Worm (Caenorhabditis elegans) whole organism, midembryonic: ENCODE measurements around the gene clpp-1.

Experiments
- T22C8.4 ChIP-seq: fragments of 200-800 bp; sonication (Bioruptor generic); IDR thresholded peaks from 2 replicates; pipeline ENCODE4 v1.3.6; 2022; ENCODE audit warnings: missing genetic modification characterization, missing compliant biosample characterization
- cog-1 ChIP-seq: sonication (generic microtip); optimal IDR thresholded peaks from 2 replicates; lab custom pipeline; 2016; ENCODE audit warnings: missing genetic modification characterization, missing compliant biosample characterization
- flt-1 ChIP-seq: fragments of 200-800 bp; sonication (Bioruptor generic); IDR thresholded peaks from 2 replicates; pipeline ENCODE4 v1.3.6; 2022; ENCODE audit warnings: missing genetic modification characterization, missing compliant biosample characterization
- klf-2 ChIP-seq: fragments of 200-800 bp; sonication (Bioruptor generic); conservative IDR thresholded peaks from 2 replicates; pipeline ENCODE4 v1.3.6; 2022; ENCODE audit warnings: missing genetic modification reagents, missing genetic modification characterization, missing compliant biosample characterization
- med-1 ChIP-seq: sonication (generic microtip); optimal IDR thresholded peaks from 2 replicates; lab custom pipeline; 2017; ENCODE audit warnings: missing genetic modification characterization, mild to moderate bottlenecking, missing compliant biosample characterization, antibody characterized with exemption, missing genetic modification reagents; ENCODE audit not compliant: insufficient read depth
- ref-1 ChIP-seq: fragments of 200-800 bp; sonication (Bioruptor generic); conservative IDR thresholded peaks from 2 replicates; pipeline ENCODE4 v1.3.6; 2022; ENCODE audit warnings: missing genetic modification reagents, missing genetic modification characterization, missing compliant biosample characterization
- tab-1 ChIP-seq: fragments of 200-800 bp; sonication (Bioruptor generic); IDR thresholded peaks from 2 replicates; pipeline ENCODE4 v1.3.6; 2022; ENCODE audit warnings: missing genetic modification characterization, missing compliant biosample characterization
- ztf-23 ChIP-seq: fragments of 200-800 bp; sonication (Bioruptor generic); IDR thresholded peaks from 2 replicates; pipeline ENCODE4 v1.3.6; 2022; ENCODE audit warnings: missing genetic modification reagents, missing genetic modification characterization, missing compliant biosample characterization
- ztf-29 ChIP-seq: fragments of 200-800 bp; sonication (Bioruptor generic); IDR thresholded peaks from 2 replicates; pipeline ENCODE4 v1.3.6; 2022; ENCODE audit warnings: missing genetic modification reagents, missing genetic modification characterization, missing compliant biosample characterization

clpp-1 gene

DNA sequence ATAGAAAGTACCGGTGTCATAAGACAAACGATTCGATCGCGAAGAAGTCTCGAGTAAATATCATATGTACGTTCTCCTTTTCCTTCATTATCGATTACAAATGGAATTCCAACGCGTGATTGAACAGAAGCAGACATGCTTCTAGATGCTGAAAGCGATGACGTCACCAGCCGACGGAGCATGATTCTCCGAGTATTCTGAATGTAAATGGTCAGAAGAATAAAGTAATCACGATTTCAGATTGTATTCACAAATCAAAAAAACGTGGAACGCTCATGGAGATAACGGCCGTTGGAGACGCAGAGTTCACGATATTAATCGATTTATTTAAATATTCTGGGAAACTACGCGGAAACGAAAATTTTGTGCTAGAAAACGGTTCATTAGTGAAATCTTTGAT lies at the start of gene clpp-1:
Gene clpp-1, minus strand, starts transcription at position 197 of the 400 bp plus-strand sequence.
- TF ChIP-seq ref-1 (GFP tag; lab: Robert Waterston, UW) (no peak), ztf-23 (no peak), ztf-29 (no peak), flt-1 (no peak), T22C8.4 (GFP tag; lab: Robert Waterston, UW) (no peak), tab-1 (no peak), med-1 (GFP tag; lab: Kevin White, UChicago) (no peak), cog-1 (no peak), klf-2 (GFP tag; lab: Robert Waterston, UW) (no peak)

ce11 chrII:10351963-10352362 lies 49.3 kb upstream of the clpp-1 start, which contains the start of gene C07E3.8:
Gene C07E3.8, plus strand, starts transcription at chrII:10352263.
- TF ChIP-seq T22C8.4 (GFP tag; lab: Robert Waterston, UW): no peak
- no peak for TF ChIP-seq med-1 (GFP tag; lab: Kevin White, UChicago)
- no peak for TF ChIP-seq cog-1
- no peak for TF ChIP-seq ztf-23
- no peak for TF ChIP-seq ztf-29
- no peak for TF ChIP-seq tab-1
- TF ChIP-seq flt-1: no peak
- TF ChIP-seq klf-2 (GFP tag; lab: Robert Waterston, UW): no peak
- TF ChIP-seq ref-1 (GFP tag; lab: Robert Waterston, UW): no peak

DNA sequence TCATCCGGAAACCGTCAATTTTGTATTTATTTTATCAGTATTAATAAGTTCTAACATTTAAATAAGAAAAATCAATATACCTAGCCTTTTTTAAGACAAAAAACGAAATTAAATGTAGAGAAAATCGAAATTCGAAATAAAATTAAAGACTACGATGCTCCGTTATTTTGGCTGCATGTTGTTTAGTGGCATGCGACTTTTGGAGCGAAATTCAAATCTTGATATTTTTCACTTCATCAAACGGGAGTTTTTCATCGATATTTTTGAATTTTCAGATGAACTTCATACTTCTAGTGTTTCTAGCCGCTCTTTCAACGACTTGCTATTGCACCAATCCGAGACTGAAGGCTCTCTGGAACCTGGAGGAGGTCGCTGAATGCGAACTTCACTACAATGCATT lies 47.8 kb upstream of the clpp-1 start, which contains the start of gene C07E3.9:
Gene C07E3.9, plus strand, starts transcription at position 270 of the 400 bp plus-strand sequence.
- no peak for TF ChIP-seq flt-1
- no peak for TF ChIP-seq ztf-29
- no peak for TF ChIP-seq med-1 (GFP tag; lab: Kevin White, UChicago)
- TF ChIP-seq T22C8.4 (GFP tag; lab: Robert Waterston, UW): no peak
- no peak for TF ChIP-seq ztf-23
- no peak for TF ChIP-seq ref-1 (GFP tag; lab: Robert Waterston, UW)
- TF ChIP-seq klf-2 (GFP tag; lab: Robert Waterston, UW): no peak
- no peak for TF ChIP-seq cog-1
- no peak for TF ChIP-seq tab-1

DNA sequence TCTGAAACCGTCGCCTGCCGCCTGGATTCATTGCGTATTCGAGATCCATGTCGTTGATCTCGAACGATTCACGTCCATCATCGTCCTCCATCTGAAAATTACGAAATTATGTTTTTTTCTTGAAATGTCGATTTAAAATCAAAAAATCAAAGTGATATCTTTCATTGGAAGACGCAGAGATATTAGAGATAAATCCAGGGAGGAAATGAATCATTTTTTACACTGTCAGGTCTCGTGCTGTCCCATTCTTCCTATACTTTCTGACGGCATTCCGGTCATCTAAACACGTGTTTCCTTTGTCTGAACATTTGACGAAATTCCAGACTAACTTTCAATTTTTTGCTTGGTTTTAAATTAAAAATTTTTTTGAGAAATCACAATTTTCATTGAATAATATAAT lies 47.3 kb upstream of the clpp-1 start, which contains the start of gene stip-1:
Gene stip-1, minus strand, starts transcription at position 98 of the 400 bp plus-strand sequence.
- TF ChIP-seq ztf-23: no peak
- TF ChIP-seq tab-1: no peak
- no peak for TF ChIP-seq ztf-29
- TF ChIP-seq T22C8.4 (GFP tag; lab: Robert Waterston, UW): no peak
- no peak for TF ChIP-seq klf-2 (GFP tag; lab: Robert Waterston, UW)
- TF ChIP-seq flt-1: no peak
- no peak for TF ChIP-seq ref-1 (GFP tag; lab: Robert Waterston, UW)
- TF ChIP-seq cog-1: no peak
- no peak for TF ChIP-seq med-1 (GFP tag; lab: Kevin White, UChicago)

DNA sequence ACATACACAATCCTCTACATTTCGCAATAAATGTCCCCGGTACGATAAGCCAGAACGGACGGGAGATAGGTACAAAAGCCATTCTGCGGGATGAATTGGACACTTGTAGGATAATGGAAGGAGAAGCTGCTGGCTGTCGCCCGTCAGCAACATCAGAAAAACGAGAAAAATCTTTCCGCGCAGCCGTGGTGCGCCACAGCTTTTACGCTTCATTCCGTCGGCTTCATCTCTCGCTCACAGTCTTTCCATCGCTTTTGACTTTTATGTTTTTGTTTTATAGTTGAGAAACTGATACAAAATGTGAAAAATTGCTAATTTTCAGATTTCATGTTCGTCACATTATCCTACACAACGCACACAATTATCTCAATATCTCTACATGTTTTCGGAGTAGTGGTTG lies 43.4 kb upstream of the clpp-1 start, which contains the start of gene C07E3.10:
Gene C07E3.10, plus strand, starts transcription at position 301 of the 400 bp plus-strand sequence.
- TF ChIP-seq flt-1: peak; percentile 10; the same call in 1 of the 2 replicates
- TF ChIP-seq ref-1 (GFP tag; lab: Robert Waterston, UW): no peak
- TF ChIP-seq T22C8.4 (GFP tag; lab: Robert Waterston, UW): no peak

ce11 chrII:10345012-10345411 lies 42.4 kb upstream of the clpp-1 start, which contains the start of gene pro-2:
Gene pro-2, minus strand, starts transcription at chrII:10345112.
- TF ChIP-seq klf-2 (GFP tag; lab: Robert Waterston, UW) (no peak), tab-1 (no peak), cog-1 (no peak), med-1 (GFP tag; lab: Kevin White, UChicago) (no peak), flt-1 (no peak), ztf-23 (no peak), ref-1 (GFP tag; lab: Robert Waterston, UW) (no peak), ztf-29 (no peak), T22C8.4 (GFP tag; lab: Robert Waterston, UW) (no peak)

ce11 chrII:10329754-10330153 lies 27.1 kb upstream of the clpp-1 start:
- TF ChIP-seq ref-1 (GFP tag; lab: Robert Waterston, UW) (no peak), flt-1 (no peak), T22C8.4 (GFP tag; lab: Robert Waterston, UW) (no peak)

DNA sequence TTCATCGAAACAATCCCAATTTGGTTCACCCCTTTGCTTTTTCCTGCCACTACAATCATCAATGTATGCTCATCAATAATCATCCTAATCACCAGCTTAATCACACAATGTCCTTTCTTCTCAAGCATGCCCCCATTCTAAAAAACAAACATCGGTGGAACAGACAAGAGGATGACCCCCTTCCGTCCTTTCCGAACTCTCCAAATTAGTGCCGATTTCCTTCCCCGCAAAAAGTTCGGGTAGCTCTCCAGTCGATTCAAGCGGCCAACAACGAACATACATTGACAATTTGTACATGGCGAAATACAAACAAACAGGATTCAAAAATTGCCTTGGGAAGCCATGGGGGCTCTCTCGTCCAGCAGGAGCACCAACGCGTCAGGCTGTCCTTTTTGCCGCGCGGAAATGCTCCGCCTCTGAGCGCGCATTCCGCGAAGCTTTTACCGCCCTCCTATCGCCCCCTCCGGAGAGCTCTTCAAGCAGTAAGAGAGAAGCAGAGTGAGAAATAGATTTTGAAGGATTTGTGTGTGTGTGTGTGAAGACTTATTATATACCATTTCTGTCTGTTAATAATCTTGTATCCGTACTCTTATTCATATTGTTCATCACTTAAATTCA lies 23.1 kb upstream of the clpp-1 start, which contains the start of gene appg-1:
Gene appg-1, plus strand, starts transcription at position 427 of the 618 bp plus-strand sequence.
- TF ChIP-seq med-1 (GFP tag; lab: Kevin White, UChicago): no peak
- no peak for TF ChIP-seq T22C8.4 (GFP tag; lab: Robert Waterston, UW)
- no peak for TF ChIP-seq ztf-29
- no peak for TF ChIP-seq klf-2 (GFP tag; lab: Robert Waterston, UW)
- no peak for TF ChIP-seq tab-1
- TF ChIP-seq ztf-23: no peak
- no peak for TF ChIP-seq cog-1
- no peak for TF ChIP-seq ref-1 (GFP tag; lab: Robert Waterston, UW)

- no peak for TF ChIP-seq tab-1
- TF ChIP-seq flt-1: no peak
- no peak for TF ChIP-seq T22C8.4 (GFP tag; lab: Robert Waterston, UW)
- no peak for TF ChIP-seq ztf-29
- no peak for TF ChIP-seq klf-2 (GFP tag; lab: Robert Waterston, UW)
- TF ChIP-seq cog-1: no peak
- no peak for TF ChIP-seq ztf-23
- TF ChIP-seq med-1 (GFP tag; lab: Kevin White, UChicago): no peak
- no peak for TF ChIP-seq ref-1 (GFP tag; lab: Robert Waterston, UW)
Measured at ce11 chrII:10321410-10321809, 18.8 kb upstream of the clpp-1 start, which contains the start of gene idpp-4. Gene idpp-4, plus strand, starts transcription at chrII:10321460.

- TF ChIP-seq flt-1: no peak
- no peak for TF ChIP-seq klf-2 (GFP tag; lab: Robert Waterston, UW)
- no peak for TF ChIP-seq ref-1 (GFP tag; lab: Robert Waterston, UW)
- no peak for TF ChIP-seq T22C8.4 (GFP tag; lab: Robert Waterston, UW)
- no peak for TF ChIP-seq ztf-29
- TF ChIP-seq cog-1: no peak
- no peak for TF ChIP-seq tab-1
- TF ChIP-seq ztf-23: no peak
Measured at ce11 chrII:10317007-10317406, 14.4 kb upstream of the clpp-1 start, which contains the start of gene M02G9.4. Gene M02G9.4, plus strand, starts transcription at chrII:10317307.
